Worm (Caenorhabditis elegans) whole organism, L3 larva: ENCODE results near the gene C49F5.5.

Source experiments
- R02D3.7 ChIP-seq: fragments of 150-350 bp; optimal IDR thresholded peaks from 2 replicates; lab custom pipeline; 2014; ENCODE audit warnings: missing biosample characterization, missing genetic modification characterization
- ZK546.5 ChIP-seq: sonication (generic microtip); optimal IDR thresholded peaks from 2 replicates; lab custom pipeline; 2017; ENCODE audit warnings: missing biosample characterization, missing genetic modification characterization
- aly-2 ChIP-seq: fragments of 150-350 bp; optimal IDR thresholded peaks from 2 replicates; lab custom pipeline; 2014; ENCODE audit warnings: missing biosample characterization, missing genetic modification characterization
- ama-1 ChIP-seq: fragments of 150-350 bp; optimal IDR thresholded peaks from 2 replicates; lab custom pipeline; 2018
- ceh-28 ChIP-seq: fragments of 150-350 bp; optimal IDR thresholded peaks from 2 replicates; lab custom pipeline; 2014; ENCODE audit warnings: missing biosample characterization, missing genetic modification reagents, missing genetic modification characterization
- ceh-9 ChIP-seq: sonication (generic microtip); optimal IDR thresholded peaks from 2 replicates; lab custom pipeline; 2018; ENCODE audit warnings: missing biosample characterization, missing genetic modification characterization
- daf-12 ChIP-seq: fragments of 150-350 bp; optimal IDR thresholded peaks from 2 replicates; lab custom pipeline; 2014; ENCODE audit warnings: missing biosample characterization, missing genetic modification reagents, missing genetic modification characterization
- elt-1 ChIP-seq: fragments of 150-350 bp; optimal IDR thresholded peaks from 2 replicates; lab custom pipeline; 2014; ENCODE audit warnings: missing biosample characterization, missing genetic modification characterization
- elt-2 ChIP-seq: sonication (generic microtip); optimal IDR thresholded peaks from 2 replicates; lab custom pipeline; 2016; ENCODE audit warnings: missing genetic modification reagents, mild to moderate bottlenecking, missing genetic modification characterization, missing compliant biosample characterization
- elt-3 ChIP-seq, 3 experiments: fragments of 150-350 bp in 1 of 3; sonication (generic microtip) in 2 of 3; optimal IDR thresholded peaks; 2 replicates in 2 of 3; 4 replicates in 1 of 3; lab custom pipeline; 2014 to 2017; ENCODE audit warnings: missing biosample characterization in 3 of 3, missing genetic modification characterization in 3 of 3
- eor-1 ChIP-seq, 2 experiments: fragments of 150-350 bp; optimal IDR thresholded peaks; 2 replicates each; lab custom pipeline; 2014 to 2018; ENCODE audit warnings: missing biosample characterization in 2 of 2, missing genetic modification characterization in 2 of 2
- fkh-10 ChIP-seq: sonication (generic microtip); optimal IDR thresholded peaks from 2 replicates; lab custom pipeline; 2017; ENCODE audit warnings: missing biosample characterization, missing genetic modification reagents, missing genetic modification characterization
- fkh-2 ChIP-seq: fragments of 150-350 bp; optimal IDR thresholded peaks from 2 replicates; lab custom pipeline; 2014; ENCODE audit warnings: missing biosample characterization, missing genetic modification reagents, missing genetic modification characterization
- jun-1 ChIP-seq: fragments of 150-350 bp; optimal IDR thresholded peaks from 2 replicates; lab custom pipeline; 2014; ENCODE audit warnings: missing biosample characterization, missing genetic modification reagents, missing genetic modification characterization
- mdl-1 ChIP-seq: fragments of 150-350 bp; optimal IDR thresholded peaks from 2 replicates; lab custom pipeline; 2014; ENCODE audit warnings: missing biosample characterization, missing genetic modification characterization
- nfya-1 ChIP-seq: sonication (generic microtip); optimal IDR thresholded peaks from 2 replicates; lab custom pipeline; 2017; ENCODE audit warnings: missing genetic modification characterization, mild to moderate bottlenecking, missing compliant biosample characterization, antibody characterized with exemption, moderate library complexity; ENCODE audit not compliant: insufficient read depth
- nhr-11 ChIP-seq: fragments of 150-350 bp; optimal IDR thresholded peaks from 2 replicates; lab custom pipeline; 2014; ENCODE audit warnings: missing biosample characterization, missing genetic modification characterization
- nhr-12 ChIP-seq: fragments of 150-350 bp; optimal IDR thresholded peaks from 2 replicates; lab custom pipeline; 2014; ENCODE audit warnings: missing biosample characterization, missing genetic modification characterization
- nhr-23 ChIP-seq: fragments of 150-350 bp; optimal IDR thresholded peaks from 2 replicates; lab custom pipeline; 2014; ENCODE audit warnings: missing biosample characterization, missing genetic modification reagents, missing genetic modification characterization
- nhr-237 ChIP-seq: fragments of 150-350 bp; optimal IDR thresholded peaks from 2 replicates; lab custom pipeline; 2014; ENCODE audit warnings: missing biosample characterization, missing genetic modification characterization
- nhr-25 ChIP-seq: sonication (generic microtip); optimal IDR thresholded peaks from 2 replicates; lab custom pipeline; 2017; ENCODE audit warnings: missing biosample characterization, missing genetic modification characterization
- nhr-43 ChIP-seq: sonication (generic microtip); optimal IDR thresholded peaks from 2 replicates; lab custom pipeline; 2016; ENCODE audit warnings: mild to moderate bottlenecking, missing genetic modification characterization, missing compliant biosample characterization; ENCODE audit not compliant: poor library complexity, severe bottlenecking
- nhr-76 ChIP-seq: fragments of 150-350 bp; sonication (generic microtip); optimal IDR thresholded peaks from 5 replicates; lab custom pipeline; 2014; ENCODE audit warnings: missing biosample characterization, missing genetic modification characterization
- nhr-77 ChIP-seq: fragments of 150-350 bp; optimal IDR thresholded peaks from 2 replicates; lab custom pipeline; 2014; ENCODE audit warnings: missing biosample characterization, missing genetic modification characterization
- pha-4 ChIP-seq: fragments of 150-350 bp; optimal IDR thresholded peaks from 2 replicates; lab custom pipeline; 2014; ENCODE audit warnings: missing biosample characterization, missing genetic modification reagents, missing genetic modification characterization
- pqm-1 ChIP-seq: fragments of 150-350 bp; optimal IDR thresholded peaks from 2 replicates; lab custom pipeline; 2017; ENCODE audit warnings: missing biosample characterization, missing genetic modification characterization, inconsistent platforms
- sea-2 ChIP-seq: fragments of 150-350 bp; sonication (generic microtip); optimal IDR thresholded peaks from 4 replicates; lab custom pipeline; 2014; ENCODE audit warnings: missing biosample characterization, missing genetic modification reagents, missing genetic modification characterization
- skn-1 ChIP-seq: fragments of 150-350 bp; optimal IDR thresholded peaks from 2 replicates; lab custom pipeline; 2014; ENCODE audit warnings: missing biosample characterization, missing genetic modification characterization
- snpc-4 ChIP-seq: fragments of 150-350 bp; optimal IDR thresholded peaks from 2 replicates; lab custom pipeline; 2014; ENCODE audit warnings: missing biosample characterization, missing genetic modification characterization
- tbx-2 ChIP-seq: sonication (generic microtip); optimal IDR thresholded peaks from 2 replicates; lab custom pipeline; 2016; ENCODE audit warnings: mild to moderate bottlenecking, missing genetic modification characterization, missing compliant biosample characterization
- zag-1 ChIP-seq: fragments of 150-350 bp; optimal IDR thresholded peaks from 2 replicates; lab custom pipeline; 2014; ENCODE audit warnings: missing biosample characterization, missing genetic modification characterization
- ztf-11 ChIP-seq: fragments of 150-350 bp; optimal IDR thresholded peaks from 2 replicates; lab custom pipeline; 2014; ENCODE audit warnings: missing biosample characterization, missing genetic modification characterization

Gene C49F5.5

ce11 chrX:11965163-11965562, 20.8 kb upstream of the C49F5.5 start:
- TF ChIP-seq nhr-23 (tag; lab: Kevin White, UChicago) (peak; percentile 3), R02D3.7 (no peak), nhr-12 (tag; lab: Kevin White, UChicago) (no peak), aly-2 (tag; lab: Kevin White, UChicago) (no peak)

ce11 chrX:11965663-11966304, 20.2 kb upstream of the C49F5.5 start, which contains the start of gene sams-1:
sams-1 (plus strand) TSS chrX:11965962.
- TF ChIP-seq elt-1 (tag; lab: Kevin White, UChicago) = peak; percentile 76
- no peak for TF ChIP-seq sea-2
- no peak for TF ChIP-seq pha-4 (tag; lab: Kevin White, UChicago)
- TF ChIP-seq nhr-43 (tag; lab: Kevin White, UChicago) = peak; percentile 32
- TF ChIP-seq ama-1 (lab: Kevin White, UChicago) = peak; percentile 59
- peak; percentile 11 for TF ChIP-seq nhr-25
- no peak for TF ChIP-seq fkh-2 (tag; lab: Kevin White, UChicago)
- peak in 1 of 3 experiments; percentile 29 for TF ChIP-seq elt-3 (tag; optimal IDR thresholded peaks at IDR 0.05; lab: Kevin White, UChicago)
- TF ChIP-seq aly-2 (tag; lab: Kevin White, UChicago) = no peak
- peak; percentile 39 for TF ChIP-seq pqm-1 (tag; lab: Kevin White, UChicago)
- TF ChIP-seq nfya-1 (tag; lab: Kevin White, UChicago) = peak; percentile 5
- TF ChIP-seq elt-2 (tag; lab: Kevin White, UChicago) = peak; percentile 75
- peak; percentile 17 for TF ChIP-seq nhr-23 (tag; lab: Kevin White, UChicago)

- TF ChIP-seq nhr-23 (tag; lab: Kevin White, UChicago) (no peak), snpc-4 (tag; lab: Kevin White, UChicago) (no peak), jun-1 (tag; lab: Kevin White, UChicago) (no peak), tbx-2 (tag; lab: Kevin White, UChicago) (no peak), R02D3.7 (no peak), eor-1 (tag; optimal IDR thresholded peaks at IDR 0.05; lab: Kevin White, UChicago) (no peak), pqm-1 (tag; lab: Kevin White, UChicago) (no peak), fkh-10 (GFP tag; lab: Kevin White, UChicago) (no peak), zag-1 (tag; lab: Kevin White, UChicago) (no peak), nhr-43 (tag; lab: Kevin White, UChicago) (no peak), nhr-76 (tag; lab: Kevin White, UChicago) (no peak), nhr-237 (tag; lab: Kevin White, UChicago) (no peak), skn-1 (tag; lab: Kevin White, UChicago) (no peak), pha-4 (tag; lab: Kevin White, UChicago) (no peak), ztf-11 (tag; lab: Kevin White, UChicago) (no peak), fkh-2 (tag; lab: Kevin White, UChicago) (no peak)
Measured at ce11 chrX:11967034-11967433, 19.0 kb upstream of the C49F5.5 start.

ce11 chrX:11968024-11968598, 17.9 kb upstream of the C49F5.5 start:
- TF ChIP-seq ama-1 (lab: Kevin White, UChicago) (peak; percentile 37), ceh-9 (no peak), elt-3 (tag; optimal IDR thresholded peaks at IDR 0.05; lab: Kevin White, UChicago) (no peak), daf-12 (tag; lab: Kevin White, UChicago) (no peak), nhr-237 (tag; lab: Kevin White, UChicago) (no peak), nhr-11 (tag; lab: Kevin White, UChicago) (no peak), mdl-1 (tag; lab: Kevin White, UChicago) (no peak), eor-1 (tag; optimal IDR thresholded peaks at IDR 0.05; lab: Kevin White, UChicago) (no peak), nhr-77 (no peak), elt-2 (tag; lab: Kevin White, UChicago) (peak; percentile 91), fkh-2 (tag; lab: Kevin White, UChicago) (no peak), ceh-28 (tag; lab: Kevin White, UChicago) (no peak), pqm-1 (tag; lab: Kevin White, UChicago) (peak; percentile 52), nhr-12 (tag; lab: Kevin White, UChicago) (no peak), nhr-43 (tag; lab: Kevin White, UChicago) (peak; percentile 52), ZK546.5 (tag; lab: Kevin White, UChicago) (no peak), tbx-2 (tag; lab: Kevin White, UChicago) (no peak), pha-4 (tag; lab: Kevin White, UChicago) (peak; percentile 17)
